Worm (Caenorhabditis elegans): ENCODE data around the gene mrps-34.
A peak's percentile ranks its signal among the peaks of the same experiment; 100 is the strongest.

The mrps-34 gene

DNA sequence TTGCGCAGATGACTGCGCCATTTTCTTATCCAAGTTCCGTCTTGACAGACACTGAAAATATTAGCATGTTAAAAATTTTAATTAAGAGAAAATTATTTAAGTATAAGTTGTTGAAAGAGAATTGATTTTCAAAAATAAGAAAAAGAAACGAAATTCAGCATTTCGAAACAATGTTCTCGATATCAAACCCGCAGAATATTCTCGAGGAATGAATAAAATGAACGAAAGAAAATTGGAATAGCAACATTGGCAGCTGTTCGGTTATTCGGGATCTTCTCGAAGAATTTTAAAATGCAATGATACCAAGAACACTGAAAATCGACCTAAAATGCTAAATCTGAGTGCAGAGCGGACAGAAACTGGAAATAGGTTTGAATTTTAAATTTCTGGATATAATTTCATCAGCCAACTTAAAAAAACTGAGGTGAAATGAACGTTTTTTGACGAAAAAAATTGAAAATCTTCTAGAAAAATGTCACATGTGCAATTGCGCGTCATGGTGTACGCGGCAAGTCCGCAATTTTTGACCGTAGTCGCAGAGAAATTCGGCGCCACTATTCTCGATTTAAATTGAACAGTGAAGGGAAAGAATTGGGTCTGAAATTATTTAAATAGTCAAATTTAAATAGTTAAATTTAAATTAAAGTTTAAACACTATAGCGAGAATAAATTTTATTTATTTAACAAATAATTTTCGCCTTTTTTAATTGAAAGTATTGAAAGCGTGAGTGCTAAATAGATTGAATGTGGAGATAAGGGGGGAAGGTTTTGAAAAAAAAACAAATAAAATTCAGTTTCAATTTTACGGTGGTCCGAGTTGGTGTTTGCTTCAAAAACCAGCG lies 34.0 kb downstream of the mrps-34 start, which contains the start of the genes cct-5 and F25F2.1 (continued):
- no peak for TF ChIP-seq jun-1 (tag; optimal IDR thresholded peaks at IDR 0.05)
- no peak for TF ChIP-seq pax-3 (tag; optimal IDR thresholded peaks at IDR 0.05)
- no peak for TF ChIP-seq efl-3 (GFP tag; optimal IDR thresholded peaks at IDR 0.05)
- peak; percentile 64 for TF ChIP-seq lin-14 (GFP tag; optimal IDR thresholded peaks at IDR 0.05)
- TF ChIP-seq lin-35 (GFP tag; optimal IDR thresholded peaks at IDR 0.05): peak; percentile 89 to 93
- TF ChIP-seq ceh-82 (tag; optimal IDR thresholded peaks at IDR 0.05): peak in 2 of 3 experiments; percentile 2 to 77
- peak; percentile 9 for TF ChIP-seq fos-1 (tag; optimal IDR thresholded peaks at IDR 0.05)
- TF ChIP-seq skn-1 (tag; optimal IDR thresholded peaks at IDR 0.05): peak; percentile 65
- TF ChIP-seq nhr-20 (tag; optimal IDR thresholded peaks at IDR 0.05): peak; percentile 56
- TF ChIP-seq nhr-71 (tag; optimal IDR thresholded peaks at IDR 0.05): peak; percentile 64
- no peak for TF ChIP-seq sox-4 (tag; optimal IDR thresholded peaks at IDR 0.05)
- TF ChIP-seq grh-1 (GFP tag; IDR thresholded peaks at IDR 0.05): no peak
- no peak for TF ChIP-seq irx-1 (tag; optimal IDR thresholded peaks at IDR 0.05)
- peak; percentile 39 for TF ChIP-seq xbp-1 (tag; optimal IDR thresholded peaks at IDR 0.05)
- TF ChIP-seq nhr-76 (tag; optimal IDR thresholded peaks at IDR 0.05): no peak
- TF ChIP-seq fkh-4 (tag; optimal IDR thresholded peaks at IDR 0.05; ENCODE audit: borderline replicate concordance): no peak
- peak; percentile 52 for TF ChIP-seq nhr-19 (GFP tag; conservative IDR thresholded peaks at IDR 0.05)
- peak; percentile 61 for TF ChIP-seq nhr-47 (tag; optimal IDR thresholded peaks at IDR 0.05)
- TF ChIP-seq nhr-12 (tag; optimal IDR thresholded peaks at IDR 0.05): no peak
- no peak for TF ChIP-seq mab-9 (GFP tag; IDR thresholded peaks at IDR 0.05)
- TF ChIP-seq hpl-2 (GFP tag; optimal IDR thresholded peaks at IDR 0.05): no peak
- peak; percentile 36 for TF ChIP-seq nhr-90 (tag; optimal IDR thresholded peaks at IDR 0.05; ENCODE audit: poor library complexity)
- no peak for TF ChIP-seq fkh-10 (GFP tag; optimal IDR thresholded peaks at IDR 0.05)
- TF ChIP-seq unc-62 (GFP tag; optimal IDR thresholded peaks at IDR 0.05): no peak
- no peak for TF ChIP-seq pqm-1 (tag; optimal IDR thresholded peaks at IDR 0.05)
- TF ChIP-seq pag-3 (tag; optimal IDR thresholded peaks at IDR 0.05; ENCODE audit: borderline replicate concordance, insufficient read depth): peak; percentile 21
- TF ChIP-seq egl-27 (tag; optimal IDR thresholded peaks at IDR 0.05): no peak
- peak; percentile 44 for TF ChIP-seq dsc-1 (tag; optimal IDR thresholded peaks at IDR 0.05)
- no peak for TF ChIP-seq ceh-88 (GFP tag; IDR thresholded peaks at IDR 0.05)
- TF ChIP-seq blmp-1 (tag; optimal IDR thresholded peaks at IDR 0.05): peak; percentile 57
- no peak for TF ChIP-seq hlh-4 (tag; optimal IDR thresholded peaks at IDR 0.05)
- no peak for TF ChIP-seq zip-4 (GFP tag; optimal IDR thresholded peaks at IDR 0.05)
- TF ChIP-seq unc-86 (tag; optimal IDR thresholded peaks at IDR 0.05): no peak
- peak; percentile 57 for TF ChIP-seq rnt-1 (tag; optimal IDR thresholded peaks at IDR 0.05)
- no peak for TF ChIP-seq sptf-1 (tag; optimal IDR thresholded peaks at IDR 0.05)
- TF ChIP-seq nhr-77 (tag; optimal IDR thresholded peaks at IDR 0.05): no peak
- no peak for TF ChIP-seq zag-1 (tag; optimal IDR thresholded peaks at IDR 0.05)
- no peak for TF ChIP-seq alr-1 (tag; optimal IDR thresholded peaks at IDR 0.05; ENCODE audit: borderline replicate concordance)
- peak; percentile 37; the same call in 1 of the 2 replicates for TF ChIP-seq isw-1 (GFP tag; IDR thresholded peaks at IDR 0.05)
- peak; percentile 80 to 96 for TF ChIP-seq lsy-2 (tag; optimal IDR thresholded peaks at IDR 0.05)
- no peak for TF ChIP-seq ztf-4 (tag; optimal IDR thresholded peaks at IDR 0.05)
- TF ChIP-seq efl-1 (optimal IDR thresholded peaks at IDR 0.05): peak; percentile 58 to 80
- peak; percentile 89 to 98 for TF ChIP-seq efl-1 (GFP tag; optimal IDR thresholded peaks at IDR 0.05 in 1 of 2)
- TF ChIP-seq ceh-90 (tag; optimal IDR thresholded peaks at IDR 0.05): no peak
- TF ChIP-seq Y116A8C.19 (tag; optimal IDR thresholded peaks at IDR 0.05; ENCODE audit: borderline replicate concordance): no peak
- TF ChIP-seq elt-3 (tag; optimal IDR thresholded peaks at IDR 0.05): peak in 1 of 6 experiments; percentile 23
- no peak for TF ChIP-seq ama-1 (optimal IDR thresholded peaks at IDR 0.05)
- TF ChIP-seq egl-13 (tag; optimal IDR thresholded peaks at IDR 0.05): peak; percentile 5
- TF ChIP-seq tbx-2 (tag; optimal IDR thresholded peaks at IDR 0.05): peak; percentile 39
- TF ChIP-seq swsn-7 (tag; optimal IDR thresholded peaks at IDR 0.05): peak; percentile 59
- TF ChIP-seq elt-2 (tag; optimal IDR thresholded peaks at IDR 0.05): peak; percentile 17

Data from whole organism, L1 larva.